Worm (Caenorhabditis elegans) whole organism, L4/young adult: ENCODE measurements around the gene F08C6.5.

Experiments used
- W03F9.2 ChIP-seq: fragments of 150-350 bp; optimal IDR thresholded peaks from 2 replicates; lab custom pipeline; 2014; ENCODE audit warnings: missing biosample characterization, missing genetic modification characterization
- dao-5 ChIP-seq: sonication (generic microtip); optimal IDR thresholded peaks from 2 replicates; lab custom pipeline; 2016; ENCODE audit warnings: missing genotype, missing genetic modification characterization, moderate library complexity, missing compliant biosample characterization

ce11 chrX:7569685-7570518, 10.7 kb downstream of the F08C6.5 start, which contains the start of gene apy-1:
- TF ChIP-seq W03F9.2 (tag; lab: Kevin White, UChicago) (no peak), dao-5 (tag; lab: Kevin White, UChicago) (no peak)
